Worm (Caenorhabditis elegans): ENCODE measurements around the gene C45B2.6.

- TF ChIP-seq mdl-1 (tag; optimal IDR thresholded peaks at IDR 0.05) (no peak), nhr-77 (tag; optimal IDR thresholded peaks at IDR 0.05) (no peak), nhr-11 (tag; optimal IDR thresholded peaks at IDR 0.05) (no peak), nfya-1 (tag; optimal IDR thresholded peaks at IDR 0.05; ENCODE audit: insufficient read depth) (no peak), ama-1 (optimal IDR thresholded peaks at IDR 0.05) (no peak), elt-3 (tag; optimal IDR thresholded peaks at IDR 0.05) (no peak), ztf-11 (tag; optimal IDR thresholded peaks at IDR 0.05) (no peak), skn-1 (tag; optimal IDR thresholded peaks at IDR 0.05) (no peak), elt-1 (tag; optimal IDR thresholded peaks at IDR 0.05) (no peak), ceh-82 (tag; optimal IDR thresholded peaks at IDR 0.05) (no peak), pqm-1 (tag; optimal IDR thresholded peaks at IDR 0.05) (no peak), nhr-25 (tag; optimal IDR thresholded peaks at IDR 0.05) (no peak), eor-1 (tag; optimal IDR thresholded peaks at IDR 0.05) (no peak)
Measured at ce11 chrX:6022469-6022868, 30.2 kb upstream of the C45B2.6 start, which contains the start of gene lelo-3.

All from whole organism, L3 larva.